Worm (Caenorhabditis elegans) whole organism, L4/young adult: Measurements from ENCODE around the gene srm-6.

Experiments used
- W03F9.2 ChIP-seq: fragments of 150-350 bp; optimal IDR thresholded peaks from 2 replicates; lab custom pipeline; 2014; ENCODE audit warnings: missing biosample characterization, missing genetic modification characterization
- dao-5 ChIP-seq: sonication (generic microtip); optimal IDR thresholded peaks from 2 replicates; lab custom pipeline; 2016; ENCODE audit warnings: missing genotype, missing genetic modification characterization, moderate library complexity, missing compliant biosample characterization

DNA sequence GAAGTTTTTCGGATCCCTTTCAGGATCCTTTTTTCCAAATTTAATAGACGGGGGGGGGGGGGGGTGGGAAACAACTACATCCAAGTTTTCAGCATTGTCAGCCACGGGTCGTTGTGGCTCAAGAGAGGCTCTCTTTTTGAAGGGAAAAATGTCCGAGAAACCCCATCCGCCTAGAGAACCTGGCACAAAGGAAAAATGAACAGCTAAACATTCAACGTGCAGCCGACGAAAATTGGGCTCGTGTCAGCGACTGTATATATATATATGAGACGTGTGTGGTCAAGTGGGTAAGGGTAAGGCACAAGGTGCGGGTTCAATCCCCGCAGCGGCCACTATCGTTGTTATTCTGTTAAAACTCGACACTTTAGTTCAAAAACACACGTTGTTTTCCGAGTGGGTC is 21.8 kb downstream of the srm-6 start, which contains the start of gene Y49A3A.4:
- TF ChIP-seq dao-5 (tag; lab: Kevin White, UChicago) (no peak), W03F9.2 (tag; lab: Kevin White, UChicago) (no peak)
